Worm (Caenorhabditis elegans): ENCODE measurements around the gene rsp-7.

Gene rsp-7

ce11 chrII:10646901-10647566 lies 12.0 kb upstream of the rsp-7 start, which contains the start of gene M28.10:
Gene M28.10 (plus strand): TSS chrII:10647516.
- TF ChIP-seq ttx-3 (tag; optimal IDR thresholded peaks at IDR 0.05) (no peak), unc-3 (GFP tag; conservative IDR thresholded peaks at IDR 0.05) (no peak), unc-3 (tag; optimal IDR thresholded peaks at IDR 0.05) (no peak), nhr-11 (tag; optimal IDR thresholded peaks at IDR 0.05) (no peak), fkh-6 (tag; optimal IDR thresholded peaks at IDR 0.05) (no peak), tbx-7 (tag; optimal IDR thresholded peaks at IDR 0.05) (no peak), dve-1 (tag; optimal IDR thresholded peaks at IDR 0.05) (no peak), elt-2 (tag; optimal IDR thresholded peaks at IDR 0.05) (no peak), che-1 (tag; optimal IDR thresholded peaks at IDR 0.05) (no peak), unc-42 (tag; optimal IDR thresholded peaks at IDR 0.05) (no peak), rnt-1 (tag; optimal IDR thresholded peaks at IDR 0.05) (no peak), ceh-34 (tag; optimal IDR thresholded peaks at IDR 0.05) (no peak), unc-86 (tag; optimal IDR thresholded peaks at IDR 0.05) (no peak), Y22D7AL.16 (tag; optimal IDR thresholded peaks at IDR 0.05) (no peak)

- TF ChIP-seq ceh-34 (tag; optimal IDR thresholded peaks at IDR 0.05) = no peak
- no peak for TF ChIP-seq che-1 (tag; optimal IDR thresholded peaks at IDR 0.05)
- TF ChIP-seq sdc-2 (tag; optimal IDR thresholded peaks at IDR 0.05) = peak; percentile 92
These were observed 6.9 kb upstream of the rsp-7 start, which contains the start of gene nphp-1 for ce11 chrII:10652112-10652511. Gene nphp-1 (minus strand): TSS chrII:10652256.

- TF ChIP-seq Y22D7AL.16 (tag; optimal IDR thresholded peaks at IDR 0.05) = no peak
These were observed 5.4 kb upstream of the rsp-7 start for ce11 chrII:10653559-10653958.

ce11 chrII:10654435-10654834 lies 4.6 kb upstream of the rsp-7 start:
- no peak for TF ChIP-seq hlh-30 (tag; optimal IDR thresholded peaks at IDR 0.05; ENCODE audit: insufficient read depth)
- no peak for TF ChIP-seq unc-55 (GFP tag; optimal IDR thresholded peaks at IDR 0.05)
- no peak for TF ChIP-seq pros-1 (tag; optimal IDR thresholded peaks at IDR 0.05)
- no peak for TF ChIP-seq ceh-48 (tag; optimal IDR thresholded peaks at IDR 0.05)
- no peak for TF ChIP-seq pqm-1 (tag; optimal IDR thresholded peaks at IDR 0.05)
- no peak for TF ChIP-seq hlh-13 (GFP tag; optimal IDR thresholded peaks at IDR 0.05)

ce11 chrII:10656395-10656794 lies 2.6 kb upstream of the rsp-7 start:
- TF ChIP-seq ttx-3 (tag; optimal IDR thresholded peaks at IDR 0.05) (no peak), unc-3 (GFP tag; conservative IDR thresholded peaks at IDR 0.05) (no peak), unc-3 (tag; optimal IDR thresholded peaks at IDR 0.05) (no peak), ceh-14 (tag; optimal IDR thresholded peaks at IDR 0.05) (no peak), elt-4 (tag; optimal IDR thresholded peaks at IDR 0.05) (no peak), ceh-31 (tag; optimal IDR thresholded peaks at IDR 0.05) (no peak), unc-42 (tag; optimal IDR thresholded peaks at IDR 0.05) (no peak), sdc-2 (tag; optimal IDR thresholded peaks at IDR 0.05) (no peak), Y22D7AL.16 (tag; optimal IDR thresholded peaks at IDR 0.05) (no peak), lin-11 (tag; optimal IDR thresholded peaks at IDR 0.05) (no peak), eyg-1 (tag; optimal IDR thresholded peaks at IDR 0.05) (no peak), sox-4 (tag; optimal IDR thresholded peaks at IDR 0.05) (no peak), sox-2 (GFP tag; IDR thresholded peaks at IDR 0.05) (no peak), fkh-10 (GFP tag; optimal IDR thresholded peaks at IDR 0.05) (no peak), gmeb-2 (tag; optimal IDR thresholded peaks at IDR 0.05) (no peak)

- TF ChIP-seq nhr-11 (tag; optimal IDR thresholded peaks at IDR 0.05) (no peak), fax-1 (tag; optimal IDR thresholded peaks at IDR 0.05) (no peak), ceh-19 (GFP tag; optimal IDR thresholded peaks at IDR 0.05) (no peak), sdc-2 (tag; optimal IDR thresholded peaks at IDR 0.05) (no peak), elt-2 (tag; optimal IDR thresholded peaks at IDR 0.05) (peak; percentile 31)
These were observed 1.3 kb upstream of the rsp-7 start, which contains the start of gene lact-3 for ce11 chrII:10657632-10658108. Gene lact-3 (minus strand): TSS chrII:10657682.
